Worm (Caenorhabditis elegans): ENCODE data around the gene osm-10.

osm-10 gene

ce11 chrIII:7291216-7291615 lies 48.1 kb downstream of the osm-10 start:
- no peak for TF ChIP-seq D1046.2 (GFP tag; IDR thresholded peaks at IDR 0.05)
- TF ChIP-seq unc-62 (GFP tag; optimal IDR thresholded peaks at IDR 0.05 in 1 of 2), result peak in 1 of 2 experiments; percentile 52
- TF ChIP-seq unc-62 (tag; optimal IDR thresholded peaks at IDR 0.05), result no peak

- peak; percentile 31 for TF ChIP-seq mep-1 (tag; optimal IDR thresholded peaks at IDR 0.05)
- TF ChIP-seq mdl-1 (tag; optimal IDR thresholded peaks at IDR 0.05), result peak in 1 of 2 experiments; percentile 75
- peak in 1 of 2 experiments; percentile 49 for TF ChIP-seq lsy-2 (tag; optimal IDR thresholded peaks at IDR 0.05)
- TF ChIP-seq aha-1 (tag), result peak; percentile 91
- TF ChIP-seq rbr-2 (tag; optimal IDR thresholded peaks at IDR 0.05), result no peak
- TF ChIP-seq zfp-3 (GFP tag; conservative IDR thresholded peaks at IDR 0.05), result no peak
- peak; percentile 8 for TF ChIP-seq mes-2 (tag; optimal IDR thresholded peaks at IDR 0.05; ENCODE audit: poor library complexity, severe bottlenecking)
- TF ChIP-seq snpc-1.2 (GFP tag; IDR thresholded peaks at IDR 0.05), result no peak
- peak; percentile 38 for TF ChIP-seq nhr-28 (tag; optimal IDR thresholded peaks at IDR 0.05)
- TF ChIP-seq mxl-3 (GFP tag; optimal IDR thresholded peaks at IDR 0.05), result peak; percentile 90
- TF ChIP-seq hlh-30 (tag; optimal IDR thresholded peaks at IDR 0.05; ENCODE audit: insufficient read depth), result peak; percentile 76
These were observed 49.5 kb downstream of the osm-10 start for ce11 chrIII:7292569-7292968.

ce11 chrIII:7293075-7293684 lies 50.1 kb downstream of the osm-10 start, which contains the start of gene cwf-19L2:
Gene cwf-19L2 (plus strand): TSS chrIII:7293634.
- TF ChIP-seq set-16 (GFP tag; IDR thresholded peaks at IDR 0.05) (no peak), mes-2 (tag; optimal IDR thresholded peaks at IDR 0.05; ENCODE audit: poor library complexity, severe bottlenecking) (peak; percentile 27), zag-1 (tag; optimal IDR thresholded peaks at IDR 0.05) (no peak), lsy-2 (tag; optimal IDR thresholded peaks at IDR 0.05) (peak in 1 of 2 experiments; percentile 87), daf-19 (GFP tag; conservative IDR thresholded peaks at IDR 0.05) (no peak), aha-1 (tag) (peak; percentile 21), lin-39 (tag; optimal IDR thresholded peaks at IDR 0.05) (no peak), F26F4.8 (GFP tag; conservative IDR thresholded peaks at IDR 0.05) (no peak), unc-130 (GFP tag; optimal IDR thresholded peaks at IDR 0.05) (peak; percentile 31), ceh-28 (tag; optimal IDR thresholded peaks at IDR 0.05) (no peak)

Data from whole organism, L4 larva.